Worm (Caenorhabditis elegans) whole organism, young adult: Measurements from ENCODE around the gene btb-8.

Source experiments
- efl-1 ChIP-seq: fragments of 150-350 bp; optimal IDR thresholded peaks from 2 replicates; lab custom pipeline; 2014; ENCODE audit warnings: missing biosample characterization, missing genetic modification reagents, missing genetic modification characterization
- him-1 ChIP-seq: sonication (generic microtip); optimal IDR thresholded peaks from 2 replicates; lab custom pipeline; 2016; ENCODE audit warnings: missing genotype, missing genetic modification reagents, missing genetic modification characterization, missing compliant biosample characterization
- sdz-38 ChIP-seq: sonication (generic microtip); optimal IDR thresholded peaks from 2 replicates; lab custom pipeline; 2016; ENCODE audit warnings: missing genotype, missing genetic modification characterization, missing compliant biosample characterization

DNA sequence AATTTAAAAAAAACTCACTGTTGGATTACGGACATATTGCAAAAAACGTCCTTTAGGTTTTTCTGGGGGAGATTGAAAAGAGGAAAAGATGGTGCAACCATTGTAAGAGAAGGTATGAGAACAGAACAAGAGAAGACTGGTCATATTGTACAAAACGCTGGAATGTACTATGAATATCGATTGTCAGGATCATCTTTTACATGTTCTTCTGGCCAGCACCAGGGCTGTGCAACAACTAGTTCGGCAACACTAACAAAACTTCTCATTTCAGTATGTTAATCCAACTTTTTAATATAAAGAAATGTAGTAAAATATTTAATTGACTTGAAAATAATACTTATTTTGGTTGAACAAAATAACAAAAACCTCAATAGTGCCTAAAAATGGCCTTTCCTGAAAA lies 19.2 kb upstream of the btb-8 start, which contains the start of gene fbxb-47:
- TF ChIP-seq sdz-38 (tag; lab: Kevin White, UChicago) (no peak), efl-1 (GFP tag; lab: Kevin White, UChicago) (no peak), him-1 (tag; lab: Kevin White, UChicago) (no peak)
